Worm (Caenorhabditis elegans) whole organism, L1 larva: Measurements from ENCODE around the gene appg-2.

ENCODE experiments used
- pqm-1 ChIP-seq: sonication (generic microtip); optimal IDR thresholded peaks from 3 replicates; lab custom pipeline; 2017; ENCODE audit warnings: missing biosample characterization, missing genetic modification characterization
- unc-86 ChIP-seq: sonication (generic microtip); optimal IDR thresholded peaks from 2 replicates; lab custom pipeline; 2016; ENCODE audit warnings: missing genetic modification characterization, missing compliant biosample characterization
- ztf-4 ChIP-seq: fragments of 150-350 bp; optimal IDR thresholded peaks from 2 replicates; lab custom pipeline; 2014; ENCODE audit warnings: missing biosample characterization, missing genetic modification characterization

ce11 chrII:8783451-8783967 is 17.4 kb upstream of the appg-2 start, which contains the start of gene sgn-1:
- TF ChIP-seq pqm-1 (tag; lab: Kevin White, UChicago) (no peak), ztf-4 (tag; lab: Kevin White, UChicago) (no peak), unc-86 (tag; lab: Kevin White, UChicago) (no peak)
